Worm (Caenorhabditis elegans): ENCODE data around the gene xbp-1.

xbp-1 gene

ce11 chrIII:4191091-4191638, 2.4 kb upstream of the xbp-1 start, which contains the start of gene dnj-16 (continued):
- TF ChIP-seq hlh-6 (tag; optimal IDR thresholded peaks at IDR 0.05) (no peak), F13H6.1 (tag; optimal IDR thresholded peaks at IDR 0.05) (no peak), pqm-1 (tag; optimal IDR thresholded peaks at IDR 0.05) (no peak), pag-3 (tag; optimal IDR thresholded peaks at IDR 0.05; ENCODE audit: borderline replicate concordance) (no peak), ama-1 (optimal IDR thresholded peaks at IDR 0.05) (no peak), syd-9 (tag; optimal IDR thresholded peaks at IDR 0.05) (no peak), tbx-2 (tag; optimal IDR thresholded peaks at IDR 0.05) (no peak)

DNA sequence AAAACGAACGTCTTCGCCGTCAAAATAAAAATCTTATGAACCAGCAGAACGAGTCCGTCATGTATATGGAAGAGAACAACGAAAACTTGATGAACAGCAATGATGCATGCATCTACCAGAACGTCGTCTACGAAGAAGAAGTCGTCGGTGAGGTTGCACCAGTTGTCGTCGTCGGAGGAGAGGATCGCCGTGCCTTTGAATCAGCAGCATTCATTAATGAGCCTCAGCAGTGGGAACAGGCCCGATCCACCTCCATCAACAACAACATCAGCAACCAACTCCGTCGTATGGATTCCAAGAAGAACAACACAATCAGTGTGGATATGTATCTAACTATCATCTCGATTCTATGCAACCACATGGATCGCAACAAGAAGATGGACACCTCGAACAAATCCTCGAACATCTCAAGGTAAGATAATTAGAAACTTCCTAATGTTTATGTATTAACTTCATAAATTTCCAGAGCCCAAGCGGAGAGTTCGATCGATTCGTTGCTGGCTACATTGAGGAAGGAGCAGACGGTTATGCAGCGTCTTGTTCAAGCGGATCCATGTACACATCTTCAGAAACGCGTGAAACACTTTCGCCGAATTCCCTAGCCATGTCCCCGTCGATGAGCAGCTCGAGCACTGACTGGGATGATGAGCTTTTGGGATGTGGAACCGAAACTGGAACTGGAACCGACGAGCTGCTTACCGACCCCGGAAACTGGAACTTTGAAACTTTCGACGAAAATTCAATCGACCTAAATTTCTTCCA, 921 bp downstream of the xbp-1 start:
- TF ChIP-seq ceh-22 (tag; optimal IDR thresholded peaks at IDR 0.05) (no peak), dve-1 (tag; optimal IDR thresholded peaks at IDR 0.05) (no peak), ceh-31 (tag; optimal IDR thresholded peaks at IDR 0.05) (no peak), nhr-232 (tag; optimal IDR thresholded peaks at IDR 0.05) (no peak), fkh-6 (tag; optimal IDR thresholded peaks at IDR 0.05) (no peak), pros-1 (tag; optimal IDR thresholded peaks at IDR 0.05) (no peak), hlh-15 (tag; optimal IDR thresholded peaks at IDR 0.05) (no peak), ref-2 (tag; optimal IDR thresholded peaks at IDR 0.05) (no peak), ceh-34 (tag; optimal IDR thresholded peaks at IDR 0.05) (no peak)

DNA sequence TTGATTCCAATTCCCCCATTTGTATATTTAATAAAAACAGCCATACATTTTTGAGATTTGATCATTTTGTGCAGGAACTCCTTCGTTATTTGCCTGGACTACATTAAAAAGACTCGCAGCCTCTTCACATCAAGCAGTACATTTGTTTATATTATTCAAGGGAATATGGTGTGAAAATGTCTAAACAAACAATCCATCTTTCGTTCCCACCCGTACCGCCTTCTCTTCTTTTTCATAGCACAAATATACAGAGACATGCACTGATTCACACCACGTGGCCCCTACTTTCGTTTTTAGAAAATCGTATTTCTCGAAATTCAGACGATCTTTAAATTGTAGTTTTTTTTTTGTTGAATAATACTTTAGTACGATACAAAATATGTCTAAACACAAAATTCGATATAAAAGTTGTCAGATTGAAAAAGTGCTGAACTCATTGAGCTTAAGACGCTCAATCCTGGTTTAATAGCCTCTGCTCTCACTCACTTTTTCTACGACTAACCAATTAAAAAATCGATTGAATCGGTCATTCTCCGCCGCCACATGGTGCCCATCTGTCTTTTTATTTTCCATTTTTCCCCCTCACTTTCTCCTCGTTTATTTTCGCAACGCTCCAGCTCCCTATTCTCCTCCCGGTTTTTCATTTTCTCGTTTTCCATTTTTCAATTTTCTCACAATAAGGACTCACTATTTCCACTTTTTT, 1.8 kb downstream of the xbp-1 start:
- TF ChIP-seq ceh-31 (tag; optimal IDR thresholded peaks at IDR 0.05) (no peak), nhr-11 (tag; optimal IDR thresholded peaks at IDR 0.05) (no peak), hlh-8 (tag; optimal IDR thresholded peaks at IDR 0.05) (peak; percentile 94), ceh-45 (GFP tag; IDR thresholded peaks at IDR 0.05) (no peak), K02D7.2 (tag; optimal IDR thresholded peaks at IDR 0.05) (no peak), nfya-1 (tag; optimal IDR thresholded peaks at IDR 0.05) (no peak), madf-2 (tag; optimal IDR thresholded peaks at IDR 0.05) (no peak), pqm-1 (tag; optimal IDR thresholded peaks at IDR 0.05) (no peak), ceh-9 (tag; optimal IDR thresholded peaks at IDR 0.05) (no peak), ceh-30 (tag; optimal IDR thresholded peaks at IDR 0.05) (no peak), ama-1 (optimal IDR thresholded peaks at IDR 0.05) (peak; percentile 82)

ce11 chrIII:4196301-4196987, 2.8 kb downstream of the xbp-1 start:
- TF ChIP-seq ama-1 (optimal IDR thresholded peaks at IDR 0.05) (no peak), tbx-7 (tag; optimal IDR thresholded peaks at IDR 0.05) (peak; percentile 69), elt-2 (tag; optimal IDR thresholded peaks at IDR 0.05) (peak; percentile 34), hlh-13 (GFP tag; optimal IDR thresholded peaks at IDR 0.05) (no peak), lin-11 (tag; optimal IDR thresholded peaks at IDR 0.05) (no peak), T23F11.4 (GFP tag; optimal IDR thresholded peaks at IDR 0.05) (no peak), fkh-6 (tag; optimal IDR thresholded peaks at IDR 0.05) (peak; percentile 74), fkh-10 (GFP tag; optimal IDR thresholded peaks at IDR 0.05) (no peak), unc-42 (tag; optimal IDR thresholded peaks at IDR 0.05) (peak; percentile 47), pha-4 (tag; optimal IDR thresholded peaks at IDR 0.05) (no peak), ceh-24 (tag; optimal IDR thresholded peaks at IDR 0.05) (no peak), Y22D7AL.16 (tag; optimal IDR thresholded peaks at IDR 0.05) (no peak), fax-1 (tag; optimal IDR thresholded peaks at IDR 0.05) (no peak), unc-86 (tag; optimal IDR thresholded peaks at IDR 0.05) (no peak), eyg-1 (tag; optimal IDR thresholded peaks at IDR 0.05) (no peak), ceh-6 (GFP tag; optimal IDR thresholded peaks at IDR 0.05) (no peak), elt-4 (tag; optimal IDR thresholded peaks at IDR 0.05) (no peak), ztf-16 (tag; optimal IDR thresholded peaks at IDR 0.05) (no peak), ceh-48 (tag; optimal IDR thresholded peaks at IDR 0.05) (no peak), hlh-15 (tag; optimal IDR thresholded peaks at IDR 0.05) (no peak), K09A11.1 (tag; optimal IDR thresholded peaks at IDR 0.05; ENCODE audit: insufficient read depth) (no peak), ttx-3 (tag; optimal IDR thresholded peaks at IDR 0.05) (no peak), ref-2 (tag; optimal IDR thresholded peaks at IDR 0.05) (peak; percentile 51), dve-1 (tag; optimal IDR thresholded peaks at IDR 0.05) (no peak), mec-3 (tag; optimal IDR thresholded peaks at IDR 0.05; ENCODE audit: borderline replicate concordance) (peak; percentile 78), tbx-2 (tag; optimal IDR thresholded peaks at IDR 0.05) (peak; percentile 81), pros-1 (tag; optimal IDR thresholded peaks at IDR 0.05) (no peak)
